Worm (Caenorhabditis elegans) whole organism, midembryonic: ENCODE measurements around the gene C28H8.7.

Experiments
- T22C8.4 ChIP-seq: fragments of 200-800 bp; sonication (Bioruptor generic); IDR thresholded peaks from 2 replicates; pipeline ENCODE4 v1.3.6; 2022; ENCODE audit warnings: missing genetic modification characterization, missing compliant biosample characterization
- cog-1 ChIP-seq: sonication (generic microtip); optimal IDR thresholded peaks from 2 replicates; lab custom pipeline; 2016; ENCODE audit warnings: missing genetic modification characterization, missing compliant biosample characterization
- flt-1 ChIP-seq: fragments of 200-800 bp; sonication (Bioruptor generic); IDR thresholded peaks from 2 replicates; pipeline ENCODE4 v1.3.6; 2022; ENCODE audit warnings: missing genetic modification characterization, missing compliant biosample characterization
- klf-2 ChIP-seq: fragments of 200-800 bp; sonication (Bioruptor generic); conservative IDR thresholded peaks from 2 replicates; pipeline ENCODE4 v1.3.6; 2022; ENCODE audit warnings: missing genetic modification reagents, missing genetic modification characterization, missing compliant biosample characterization
- med-1 ChIP-seq: sonication (generic microtip); optimal IDR thresholded peaks from 2 replicates; lab custom pipeline; 2017; ENCODE audit warnings: missing genetic modification characterization, mild to moderate bottlenecking, missing compliant biosample characterization, antibody characterized with exemption, missing genetic modification reagents; ENCODE audit not compliant: insufficient read depth
- ref-1 ChIP-seq: fragments of 200-800 bp; sonication (Bioruptor generic); conservative IDR thresholded peaks from 2 replicates; pipeline ENCODE4 v1.3.6; 2022; ENCODE audit warnings: missing genetic modification reagents, missing genetic modification characterization, missing compliant biosample characterization
- tab-1 ChIP-seq: fragments of 200-800 bp; sonication (Bioruptor generic); IDR thresholded peaks from 2 replicates; pipeline ENCODE4 v1.3.6; 2022; ENCODE audit warnings: missing genetic modification characterization, missing compliant biosample characterization
- ztf-23 ChIP-seq: fragments of 200-800 bp; sonication (Bioruptor generic); IDR thresholded peaks from 2 replicates; pipeline ENCODE4 v1.3.6; 2022; ENCODE audit warnings: missing genetic modification reagents, missing genetic modification characterization, missing compliant biosample characterization

ce11 chrIII:5921067-5921678, 34.4 kb upstream of the C28H8.7 start:
- TF ChIP-seq klf-2 (GFP tag; lab: Robert Waterston, UW) (no peak), ref-1 (GFP tag; lab: Robert Waterston, UW) (no peak), flt-1 (GFP tag; lab: Robert Waterston, UW) (no peak), ztf-23 (GFP tag; lab: Robert Waterston, UW) (no peak), tab-1 (GFP tag; lab: Robert Waterston, UW) (no peak), med-1 (GFP tag; lab: Kevin White, UChicago) (no peak), cog-1 (tag; lab: Kevin White, UChicago) (no peak), T22C8.4 (GFP tag; lab: Robert Waterston, UW) (no peak)
